Worm (Caenorhabditis elegans): ENCODE measurements around the gene ceh-13.

- TF ChIP-seq B0310.2 (tag; optimal IDR thresholded peaks at IDR 0.05) = no peak
- TF ChIP-seq ceh-13 (GFP tag; optimal IDR thresholded peaks at IDR 0.05) = no peak
- no peak for TF ChIP-seq ceh-36 (tag; optimal IDR thresholded peaks at IDR 0.05)
- no peak for TF ChIP-seq ama-1 (optimal IDR thresholded peaks at IDR 0.05)
- TF ChIP-seq flt-1 (GFP tag; IDR thresholded peaks at IDR 0.05) = no peak
- no peak for TF ChIP-seq hnd-1 (tag; optimal IDR thresholded peaks at IDR 0.05)
- no peak for TF ChIP-seq scrt-1 (GFP tag; IDR thresholded peaks at IDR 0.05)
- TF ChIP-seq tbx-11 (GFP tag; IDR thresholded peaks at IDR 0.05) = no peak
- no peak for TF ChIP-seq pes-1 (GFP tag; IDR thresholded peaks at IDR 0.05)
These were observed 24.6 kb upstream of the ceh-13 start for ce11 chrIII:7530830-7531229.

All from whole organism, early embryonic.